Fruit fly (Drosophila melanogaster): ENCODE data around the gene CG43773.

Gene CG43773

DNA sequence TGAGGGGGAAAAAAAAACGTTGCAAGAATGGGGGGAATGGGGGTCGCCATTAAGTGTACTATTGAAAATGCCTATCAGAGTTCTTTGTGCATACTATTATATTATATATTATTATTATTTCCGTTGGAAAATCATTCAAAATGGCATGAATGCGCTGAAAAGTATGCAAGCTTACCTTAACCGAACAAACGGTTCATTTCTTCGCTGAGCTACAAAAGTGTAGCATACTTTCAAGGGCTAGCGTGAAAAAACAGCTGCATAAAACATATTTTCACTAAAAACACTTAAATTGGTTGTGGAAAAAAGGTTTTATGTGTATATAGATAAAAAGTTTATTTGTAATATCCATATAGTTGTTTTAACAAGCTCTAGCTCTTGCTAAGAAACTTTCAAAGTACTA, 12.3 kb downstream of the CG43773 start (continued):
- no peak for TF ChIP-seq CG15514 (GFP tag; optimal IDR thresholded peaks at IDR 0.05)
- TF ChIP-seq sna (GFP tag; IDR thresholded peaks at IDR 0.05; ENCODE audit: partially characterized antibody), result no peak
- no peak for TF ChIP-seq CG13624 (GFP tag; optimal IDR thresholded peaks at IDR 0.05)
- no peak for TF ChIP-seq CG17912 (GFP tag; optimal IDR thresholded peaks at IDR 0.05)
- TF ChIP-seq Fer3 (tag; optimal IDR thresholded peaks at IDR 0.05), result no peak
- TF ChIP-seq tup (GFP tag; optimal IDR thresholded peaks at IDR 0.05), result no peak
- TF ChIP-seq chn (GFP tag; optimal IDR thresholded peaks at IDR 0.05), result no peak
- peak; percentile 5; the same call in 1 of the 2 replicates for TF ChIP-seq ranshi (GFP tag; IDR thresholded peaks at IDR 0.05)
- TF ChIP-seq zf30C (GFP tag; optimal IDR thresholded peaks at IDR 0.05), result no peak
- peak; percentile 86 for TF ChIP-seq Myb (GFP tag; optimal IDR thresholded peaks at IDR 0.05)
- TF ChIP-seq C15 (GFP tag; IDR thresholded peaks at IDR 0.05), result no peak
- TF ChIP-seq CG9437 (GFP tag; optimal IDR thresholded peaks at IDR 0.05), result no peak
- TF ChIP-seq stwl (tag; optimal IDR thresholded peaks at IDR 0.05), result peak; percentile 68
- TF ChIP-seq CG7928 (GFP tag; optimal IDR thresholded peaks at IDR 0.05), result no peak
- no peak for TF ChIP-seq cas (GFP tag; IDR thresholded peaks at IDR 0.05)
- no peak for TF ChIP-seq CG17359 (tag; optimal IDR thresholded peaks at IDR 0.05)
- no peak for TF ChIP-seq slp2 (GFP tag; optimal IDR thresholded peaks at IDR 0.05)
- TF ChIP-seq CG10366 (GFP tag; IDR thresholded peaks at IDR 0.05), result no peak
- TF ChIP-seq D19B (GFP tag; optimal IDR thresholded peaks at IDR 0.05), result no peak
- no peak for TF ChIP-seq CG3065 (GFP tag; optimal IDR thresholded peaks at IDR 0.05)
- TF ChIP-seq Rx (GFP tag; IDR thresholded peaks at IDR 0.05), result no peak
- TF ChIP-seq unpg (GFP tag; optimal IDR thresholded peaks at IDR 0.05), result no peak
- no peak for TF ChIP-seq fru (optimal IDR thresholded peaks at IDR 0.05)
- TF ChIP-seq da (GFP tag; optimal IDR thresholded peaks at IDR 0.05), result no peak
- peak; percentile 64 for TF ChIP-seq Ets97D (GFP tag; optimal IDR thresholded peaks at IDR 0.05)
- TF ChIP-seq CG14441 (GFP tag; IDR thresholded peaks at IDR 0.05), result no peak
- no peak for TF ChIP-seq mirr (GFP tag; optimal IDR thresholded peaks at IDR 0.05)
- TF ChIP-seq CTCF (GFP tag; optimal IDR thresholded peaks at IDR 0.05), result peak; percentile 60

DNA sequence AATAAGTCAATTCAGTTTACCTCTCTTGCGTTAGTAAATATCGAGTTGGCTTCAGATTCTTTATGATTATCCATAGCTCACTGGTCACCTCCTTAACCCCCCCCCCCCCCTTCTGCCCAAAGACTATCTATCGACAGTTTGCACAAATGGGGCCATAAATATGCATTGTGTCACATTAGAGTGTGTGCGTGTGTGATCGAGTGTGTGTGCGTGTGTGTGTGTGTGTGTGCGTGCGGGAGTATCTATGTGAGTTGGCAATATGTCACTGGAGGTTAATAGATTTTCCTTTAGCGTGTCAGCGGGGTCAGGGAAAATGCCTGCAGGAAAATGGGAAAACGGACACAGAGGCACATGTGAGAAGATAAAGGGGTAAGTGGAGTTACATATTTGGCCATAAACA, 12.7 kb downstream of the CG43773 start:
- TF ChIP-seq pho (GFP tag; optimal IDR thresholded peaks at IDR 0.05), result no peak
- TF ChIP-seq crol (GFP tag; IDR thresholded peaks at IDR 0.05), result 0 out of 2 replicates have a peak, but pooled peaks have one; percentile 5
- no peak for TF ChIP-seq nmo (GFP tag; optimal IDR thresholded peaks at IDR 0.05)
- TF ChIP-seq btn (GFP tag; optimal IDR thresholded peaks at IDR 0.05), result no peak
- TF ChIP-seq D (optimal IDR thresholded peaks at IDR 0.05), result no peak
- no peak for TF ChIP-seq D (GFP tag; optimal IDR thresholded peaks at IDR 0.05)
- TF ChIP-seq Ssrp (tag; optimal IDR thresholded peaks at IDR 0.05), result no peak
- no peak for TF ChIP-seq CG7963 (GFP tag; IDR thresholded peaks at IDR 0.05; ENCODE audit: partially characterized antibody)
- no peak for TF ChIP-seq CG4404 (GFP tag; IDR thresholded peaks at IDR 0.05)
- no peak for TF ChIP-seq HLHmδ (GFP tag; optimal IDR thresholded peaks at IDR 0.05)
- TF ChIP-seq seq (GFP tag; IDR thresholded peaks at IDR 0.05), result no peak
- no peak for TF ChIP-seq ftz-f1 (GFP tag; optimal IDR thresholded peaks at IDR 0.05)
- no peak for TF ChIP-seq oc (tag; optimal IDR thresholded peaks at IDR 0.05)
- no peak for TF ChIP-seq CG18619 (GFP tag; optimal IDR thresholded peaks at IDR 0.05)
- no peak for TF ChIP-seq CG8290 (GFP tag; optimal IDR thresholded peaks at IDR 0.05)
- no peak for TF ChIP-seq CG8290 (tag; optimal IDR thresholded peaks at IDR 0.05)
- TF ChIP-seq CG12391 (tag; optimal IDR thresholded peaks at IDR 0.05), result no peak
- TF ChIP-seq CG6791 (GFP tag; IDR thresholded peaks at IDR 0.05; ENCODE audit: partially characterized antibody), result 0 out of 3 replicates have a peak, but pooled peaks have one; percentile 4
- TF ChIP-seq Neu2 (GFP tag; optimal IDR thresholded peaks at IDR 0.05; ENCODE audit: borderline replicate concordance), result no peak
- TF ChIP-seq CG15011 (GFP tag; optimal IDR thresholded peaks at IDR 0.05), result no peak
- TF ChIP-seq stwl (tag; optimal IDR thresholded peaks at IDR 0.05), result no peak
- TF ChIP-seq cg (GFP tag; optimal IDR thresholded peaks at IDR 0.05), result peak; percentile 57
- no peak for TF ChIP-seq CG4730 (GFP tag; IDR thresholded peaks at IDR 0.05)
- TF ChIP-seq zfh1 (GFP tag; IDR thresholded peaks at IDR 0.05), result no peak
- TF ChIP-seq tup (GFP tag; optimal IDR thresholded peaks at IDR 0.05), result no peak
- no peak for TF ChIP-seq MESR4 (GFP tag; optimal IDR thresholded peaks at IDR 0.05)
- no peak for TF ChIP-seq ttk (GFP tag; IDR thresholded peaks at IDR 0.05)
- TF ChIP-seq sd (tag; optimal IDR thresholded peaks at IDR 0.05), result no peak

Measured in whole organism, embryonic.